Fruit fly (Drosophila melanogaster): ENCODE data around the gene CG9287.
A peak's percentile ranks its signal among the peaks of the same experiment; 100 is the strongest.

DNA sequence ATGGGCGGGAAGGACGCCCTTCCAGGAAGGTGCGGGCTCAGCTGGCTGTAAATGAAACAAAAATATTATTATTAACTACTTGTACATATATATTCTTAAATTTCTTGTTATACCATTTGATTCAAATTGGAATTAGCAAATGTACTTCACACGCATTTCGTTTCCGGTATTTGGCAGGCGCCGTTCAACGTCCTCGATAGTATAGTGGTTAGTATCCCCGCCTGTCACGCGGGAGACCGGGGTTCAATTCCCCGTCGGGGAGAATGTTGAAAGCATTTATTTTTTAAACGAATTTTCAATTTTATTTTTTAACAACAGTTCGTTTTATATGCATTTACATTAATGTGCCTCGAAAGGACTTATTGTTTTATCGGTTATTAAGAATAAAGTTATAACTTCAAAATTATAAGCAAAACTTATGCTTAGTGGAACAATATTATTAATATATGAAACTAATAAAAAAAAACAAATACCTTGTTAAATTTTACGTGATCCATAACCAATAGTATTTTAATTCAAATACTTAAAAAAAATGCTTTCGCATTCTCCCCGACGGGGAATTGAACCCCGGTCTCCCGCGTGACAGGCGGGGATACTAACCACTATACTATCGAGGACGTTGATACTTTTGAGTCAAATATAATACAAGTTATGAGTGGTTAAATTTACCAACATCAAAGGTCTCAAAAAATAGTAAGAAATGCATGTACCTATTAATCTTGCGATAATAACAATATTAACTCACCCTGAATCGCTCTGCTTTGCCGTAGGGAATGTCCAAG is 3.8 kb upstream of the CG9287 start:
- TF ChIP-seq gsb (GFP tag; IDR thresholded peaks at IDR 0.05) (no peak), CG6175 (GFP tag; IDR thresholded peaks at IDR 0.05) (no peak), CG6791 (GFP tag; IDR thresholded peaks at IDR 0.05; ENCODE audit: partially characterized antibody) (peak; percentile 92), Atf3 (GFP tag; optimal IDR thresholded peaks at IDR 0.05) (no peak), sens (GFP tag) (peak; percentile 41)

All from whole organism, embryonic.